Worm (Caenorhabditis elegans): ENCODE results near the gene cah-3.

- TF ChIP-seq ets-4 (tag; optimal IDR thresholded peaks at IDR 0.05) (no peak), dmd-4 (tag; optimal IDR thresholded peaks at IDR 0.05; ENCODE audit: borderline replicate concordance) (no peak)
Measured at ce11 chrX:16534564-16534963, 47.3 kb downstream of the cah-3 start.
